Fruit fly (Drosophila melanogaster) whole organism, wandering third instar larva: Measurements from ENCODE around the gene Wdr37.

Experiments used
- Abd-B ChIP-seq: fragments of >200 bp; optimal IDR thresholded peaks from 2 replicates; lab custom pipeline; 2017; ENCODE audit warnings: missing biosample characterization, missing genetic modification characterization
- GATAd ChIP-seq: sonication (Bioruptor generic); optimal IDR thresholded peaks from 2 replicates; lab custom pipeline; 2016; ENCODE audit warnings: missing biosample characterization, missing genetic modification characterization
- Jra ChIP-seq: sonication (Bioruptor generic); optimal IDR thresholded peaks from 2 replicates; lab custom pipeline; 2016; ENCODE audit warnings: missing biosample characterization, missing genetic modification characterization
- OdsH ChIP-seq: fragments of 200-800 bp; sonication (Bioruptor generic); optimal IDR thresholded peaks from 2 replicates; lab custom pipeline; 2016; ENCODE audit warnings: missing biosample characterization, mild to moderate bottlenecking, missing genetic modification characterization
- dl ChIP-seq, 2 experiments: fragments of 175-275, 200-275 bp in 1 of 2; fragments of 200-275 bp in 1 of 2; sonication (Bioruptor generic); optimal IDR thresholded peaks; lab custom pipeline; 2018; ENCODE audit warnings: mild to moderate bottlenecking in 2 of 2, missing biosample characterization in 2 of 2, missing genetic modification characterization in 2 of 2, moderate library complexity in 2 of 2; ENCODE audit not compliant: partially characterized antibody in 2 of 2, insufficient read depth in 1 of 2
- fru ChIP-seq: fragments of 200-800 bp; sonication (Bioruptor generic); optimal IDR thresholded peaks from 3 replicates; lab custom pipeline; 2016; ENCODE audit warnings: missing biosample characterization, mild to moderate bottlenecking, missing genetic modification characterization
- h ChIP-seq: fragments of 200-800 bp; sonication (Bioruptor generic); optimal IDR thresholded peaks from 3 replicates; lab custom pipeline; 2016; ENCODE audit warnings: missing biosample characterization, mild to moderate bottlenecking, missing genetic modification characterization
- pan ChIP-seq: fragments of >200 bp; optimal IDR thresholded peaks from 2 replicates; lab custom pipeline; 2017
- psq ChIP-seq: fragments of 200-800 bp; sonication (Bioruptor generic); optimal IDR thresholded peaks from 3 replicates; lab custom pipeline; 2017; ENCODE audit warnings: missing biosample characterization, mild to moderate bottlenecking, missing genetic modification characterization, moderate library complexity
- rgr ChIP-seq: fragments of 200-800 bp; sonication (Bioruptor generic); optimal IDR thresholded peaks from 3 replicates; lab custom pipeline; 2016; ENCODE audit warnings: missing biosample characterization, mild to moderate bottlenecking, missing genetic modification characterization
- sage ChIP-seq: fragments of 200-800 bp; sonication (Bioruptor generic); optimal IDR thresholded peaks from 2 replicates; lab custom pipeline; 2016; ENCODE audit warnings: missing biosample characterization, mild to moderate bottlenecking, missing genetic modification characterization
- woc ChIP-seq: sonication (Bioruptor generic); optimal IDR thresholded peaks from 2 replicates; lab custom pipeline; 2016; ENCODE audit warnings: missing biosample characterization, mild to moderate bottlenecking, missing genetic modification characterization

- TF ChIP-seq psq (GFP tag; lab: Kevin White, UChicago) (no peak), pan (lab: Kevin White, UChicago) (no peak), woc (GFP tag; lab: Kevin White, UChicago) (no peak), rgr (no peak), Abd-B (GFP tag; lab: Kevin White, UChicago) (no peak), fru (GFP tag; lab: Kevin White, UChicago) (no peak), GATAd (GFP tag; lab: Kevin White, UChicago) (no peak), OdsH (no peak), dl (GFP tag; optimal IDR thresholded peaks at IDR 0.05; lab: Kevin White, UChicago; ENCODE audit: insufficient read depth in 1 of 2, partially characterized antibody in 2 of 2) (no peak), sage (GFP tag; lab: Kevin White, UChicago) (no peak), Jra (no peak), h (GFP tag; lab: Kevin White, UChicago) (no peak)
Measured at dm6 chr3R:18394876-18395275, 7.6 kb downstream of the Wdr37 start.
